Worm (Caenorhabditis elegans) whole organism, L1 larva: ENCODE data around the gene Y37H2A.10.

Experiments used
- ceh-90 ChIP-seq: sonication (generic microtip); optimal IDR thresholded peaks from 2 replicates; lab custom pipeline; 2016; ENCODE audit warnings: missing genetic modification characterization, missing compliant biosample characterization
- dsc-1 ChIP-seq: sonication (generic microtip); optimal IDR thresholded peaks from 2 replicates; lab custom pipeline; 2016; ENCODE audit warnings: mild to moderate bottlenecking, missing genetic modification characterization, missing compliant biosample characterization
- fkh-10 ChIP-seq: sonication (generic microtip); optimal IDR thresholded peaks from 2 replicates; lab custom pipeline; 2017; ENCODE audit warnings: missing biosample characterization, missing genetic modification reagents, missing genetic modification characterization
- fkh-4 ChIP-seq: sonication (generic microtip); optimal IDR thresholded peaks from 2 replicates; lab custom pipeline; 2016; ENCODE audit warnings: missing compliant biosample characterization, missing genetic modification characterization, borderline replicate concordance
- lin-15B ChIP-seq: fragments of 150-350 bp; sonication (generic microtip); optimal IDR thresholded peaks from 3 replicates; lab custom pipeline; 2014; ENCODE audit warnings: missing biosample characterization, missing genetic modification characterization
- nhr-12 ChIP-seq: sonication (generic microtip); optimal IDR thresholded peaks from 2 replicates; lab custom pipeline; 2017; ENCODE audit warnings: missing biosample characterization, missing genetic modification characterization
- nhr-237 ChIP-seq: fragments of 150-350 bp; optimal IDR thresholded peaks from 2 replicates; lab custom pipeline; 2014; ENCODE audit warnings: missing biosample characterization, missing genetic modification characterization
- nhr-28 ChIP-seq: fragments of 150-350 bp; optimal IDR thresholded peaks from 2 replicates; lab custom pipeline; 2014; ENCODE audit warnings: missing biosample characterization, missing genetic modification characterization
- nhr-77 ChIP-seq: fragments of 150-350 bp; optimal IDR thresholded peaks from 2 replicates; lab custom pipeline; 2014; ENCODE audit warnings: missing biosample characterization, missing genetic modification characterization
- nhr-90 ChIP-seq: sonication (generic microtip); optimal IDR thresholded peaks from 2 replicates; lab custom pipeline; 2016; ENCODE audit warnings: mild to moderate bottlenecking, missing genetic modification characterization, missing compliant biosample characterization; ENCODE audit not compliant: poor library complexity
- sup-37 ChIP-seq: fragments of 200-800 bp; sonication (Bioruptor generic); optimal IDR thresholded peaks from 2 replicates; lab custom pipeline; 2018; ENCODE audit warnings: mild to moderate bottlenecking, missing genetic modification characterization, missing compliant biosample characterization
- unc-86 ChIP-seq: sonication (generic microtip); optimal IDR thresholded peaks from 2 replicates; lab custom pipeline; 2016; ENCODE audit warnings: missing genetic modification characterization, missing compliant biosample characterization

- TF ChIP-seq nhr-12 (tag; lab: Kevin White, UChicago) (no peak), fkh-4 (tag; lab: Kevin White, UChicago) (no peak), nhr-28 (tag; lab: Kevin White, UChicago) (no peak), lin-15B (tag; lab: Kevin White, UChicago) (no peak), ceh-90 (tag; lab: Kevin White, UChicago) (no peak), dsc-1 (tag; lab: Kevin White, UChicago) (no peak), nhr-77 (no peak), fkh-10 (no peak), sup-37 (GFP tag; lab: Kevin White, UChicago) (no peak), nhr-237 (no peak), unc-86 (tag; lab: Kevin White, UChicago) (no peak), nhr-90 (tag; lab: Kevin White, UChicago) (no peak)
Observed at ce11 chrV:18106055-18106454, 32.7 kb upstream of the Y37H2A.10 start.
